Worm (Caenorhabditis elegans) whole organism, late embryonic: ENCODE data around the gene ptrg-1.

Source experiments
- C08G9.2 ChIP-seq: sonication (generic microtip); optimal IDR thresholded peaks from 2 replicates; lab custom pipeline; 2016; ENCODE audit warnings: mild to moderate bottlenecking, missing genetic modification characterization, moderate library complexity, missing compliant biosample characterization
- C38D4.7 ChIP-seq: fragments of 200-800 bp; sonication (Bioruptor generic); optimal IDR thresholded peaks from 2 replicates; lab custom pipeline; 2018; ENCODE audit warnings: mild to moderate bottlenecking, missing genetic modification characterization, moderate library complexity, missing compliant biosample characterization
- K02D7.2 ChIP-seq: sonication (generic microtip); optimal IDR thresholded peaks from 2 replicates; lab custom pipeline; 2017; ENCODE audit warnings: mild to moderate bottlenecking, missing genetic modification characterization, missing compliant biosample characterization
- T23F11.4 ChIP-seq: fragments of 200-800 bp; sonication (Bioruptor generic); optimal IDR thresholded peaks from 2 replicates; lab custom pipeline; 2018; ENCODE audit warnings: mild to moderate bottlenecking, missing genetic modification characterization, missing compliant biosample characterization
- Y22D7AL.16 ChIP-seq: sonication (generic microtip); optimal IDR thresholded peaks from 2 replicates; lab custom pipeline; 2016; ENCODE audit warnings: missing genetic modification characterization, missing compliant biosample characterization
- ceh-18 ChIP-seq: sonication (generic microtip); optimal IDR thresholded peaks from 2 replicates; lab custom pipeline; 2016; ENCODE audit warnings: missing genetic modification characterization, missing compliant biosample characterization
- ceh-19 ChIP-seq: fragments of 200-800 bp; sonication (Bioruptor generic); optimal IDR thresholded peaks from 2 replicates; lab custom pipeline; 2018; ENCODE audit warnings: mild to moderate bottlenecking, missing genetic modification characterization, missing compliant biosample characterization
- ceh-2 ChIP-seq: sonication (generic microtip); optimal IDR thresholded peaks from 2 replicates; lab custom pipeline; 2016; ENCODE audit warnings: missing genotype, missing genetic modification characterization, missing compliant biosample characterization
- ceh-24 ChIP-seq: sonication (generic microtip); optimal IDR thresholded peaks from 2 replicates; lab custom pipeline; 2016; ENCODE audit warnings: mild to moderate bottlenecking, missing genetic modification characterization, missing compliant biosample characterization
- ceh-30 ChIP-seq: fragments of 150-350 bp; optimal IDR thresholded peaks from 2 replicates; lab custom pipeline; 2014; ENCODE audit warnings: missing biosample characterization, missing genetic modification characterization
- ceh-31 ChIP-seq: sonication (generic microtip); optimal IDR thresholded peaks from 2 replicates; lab custom pipeline; 2016; ENCODE audit warnings: missing genetic modification characterization, missing compliant biosample characterization
- ceh-34 ChIP-seq: sonication (generic microtip); optimal IDR thresholded peaks from 2 replicates; lab custom pipeline; 2016; ENCODE audit warnings: mild to moderate bottlenecking, missing genetic modification characterization, missing compliant biosample characterization
- ceh-45 ChIP-seq: fragments of 200-800 bp; sonication (Bioruptor generic); IDR thresholded peaks from 2 replicates; pipeline ENCODE4 v1.3.6; 2022; ENCODE audit warnings: missing genetic modification reagents, missing genetic modification characterization, missing compliant biosample characterization
- ceh-48 ChIP-seq: sonication (generic microtip); optimal IDR thresholded peaks from 2 replicates; lab custom pipeline; 2016; ENCODE audit warnings: missing genetic modification characterization, inconsistent platforms, missing compliant biosample characterization
- che-1 ChIP-seq: sonication (generic microtip); optimal IDR thresholded peaks from 2 replicates; lab custom pipeline; 2016; ENCODE audit warnings: mild to moderate bottlenecking, missing genetic modification characterization, missing compliant biosample characterization
- dmd-4 ChIP-seq: sonication (generic microtip); optimal IDR thresholded peaks from 2 replicates; lab custom pipeline; 2016; ENCODE audit warnings: borderline replicate concordance, missing genetic modification characterization, missing compliant biosample characterization
- dve-1 ChIP-seq: sonication (generic microtip); optimal IDR thresholded peaks from 2 replicates; lab custom pipeline; 2017; ENCODE audit warnings: antibody characterized with exemption, mild to moderate bottlenecking, missing genetic modification characterization, missing compliant biosample characterization
- ets-4 ChIP-seq: sonication (generic microtip); optimal IDR thresholded peaks from 2 replicates; lab custom pipeline; 2016; ENCODE audit warnings: missing genetic modification characterization, missing compliant biosample characterization
- fax-1 ChIP-seq: sonication (generic microtip); optimal IDR thresholded peaks from 2 replicates; lab custom pipeline; 2016; ENCODE audit warnings: missing genotype, missing genetic modification characterization, missing compliant biosample characterization
- fkh-6 ChIP-seq: sonication (generic microtip); optimal IDR thresholded peaks from 2 replicates; lab custom pipeline; 2016; ENCODE audit warnings: missing genetic modification characterization, missing compliant biosample characterization
- hlh-8 ChIP-seq: sonication (generic microtip); optimal IDR thresholded peaks from 2 replicates; lab custom pipeline; 2016; ENCODE audit warnings: missing genotype, missing genetic modification characterization, missing compliant biosample characterization
- lim-6 ChIP-seq: sonication (generic microtip); optimal IDR thresholded peaks from 2 replicates; lab custom pipeline; 2016; ENCODE audit warnings: missing genetic modification characterization, missing compliant biosample characterization
- madf-2 ChIP-seq: sonication (generic microtip); optimal IDR thresholded peaks from 2 replicates; lab custom pipeline; 2017; ENCODE audit warnings: missing genetic modification characterization, missing compliant biosample characterization
- mec-3 ChIP-seq: sonication (generic microtip); optimal IDR thresholded peaks from 2 replicates; lab custom pipeline; 2016; ENCODE audit warnings: borderline replicate concordance, missing genetic modification characterization, missing compliant biosample characterization
- nfya-1 ChIP-seq: sonication (generic microtip); optimal IDR thresholded peaks from 2 replicates; lab custom pipeline; 2017; ENCODE audit warnings: missing genetic modification characterization, mild to moderate bottlenecking, missing compliant biosample characterization, antibody characterized with exemption, moderate library complexity
- pat-9 ChIP-seq: fragments of 200-800 bp; sonication (Bioruptor generic); optimal IDR thresholded peaks from 2 replicates; lab custom pipeline; 2018; ENCODE audit warnings: mild to moderate bottlenecking, missing genetic modification characterization, moderate library complexity, missing compliant biosample characterization
- pha-2 ChIP-seq: sonication (generic microtip); optimal IDR thresholded peaks from 2 replicates; lab custom pipeline; 2017; ENCODE audit warnings: mild to moderate bottlenecking, missing genetic modification characterization, missing compliant biosample characterization
- pha-4 ChIP-seq: fragments of 150-350 bp; optimal IDR thresholded peaks from 2 replicates; lab custom pipeline; 2018; ENCODE audit warnings: missing biosample characterization, missing genetic modification reagents, missing genetic modification characterization
- pros-1 ChIP-seq: fragments of 150-350 bp; optimal IDR thresholded peaks from 2 replicates; lab custom pipeline; 2014; ENCODE audit warnings: missing biosample characterization, missing genetic modification reagents, missing genetic modification characterization
- ref-2 ChIP-seq: sonication (generic microtip); optimal IDR thresholded peaks from 2 replicates; lab custom pipeline; 2016; ENCODE audit warnings: missing genetic modification characterization, missing compliant biosample characterization
- rnt-1 ChIP-seq: sonication (generic microtip); optimal IDR thresholded peaks from 2 replicates; lab custom pipeline; 2016; ENCODE audit warnings: missing genetic modification characterization, missing compliant biosample characterization
- sox-4 ChIP-seq: sonication (generic microtip); optimal IDR thresholded peaks from 2 replicates; lab custom pipeline; 2017; ENCODE audit warnings: mild to moderate bottlenecking, missing genetic modification characterization, inconsistent platforms, missing compliant biosample characterization
- syd-9 ChIP-seq: sonication (generic microtip); optimal IDR thresholded peaks from 2 replicates; lab custom pipeline; 2016; ENCODE audit warnings: mild to moderate bottlenecking, missing genetic modification characterization, moderate library complexity, missing compliant biosample characterization
- tbx-2 ChIP-seq: sonication (generic microtip); optimal IDR thresholded peaks from 2 replicates; lab custom pipeline; 2016; ENCODE audit warnings: missing genetic modification characterization, missing compliant biosample characterization
- tbx-7 ChIP-seq: sonication (generic microtip); optimal IDR thresholded peaks from 2 replicates; lab custom pipeline; 2016; ENCODE audit warnings: missing genotype, missing genetic modification characterization, missing compliant biosample characterization
- ttx-3 ChIP-seq: sonication (generic microtip); optimal IDR thresholded peaks from 2 replicates; lab custom pipeline; 2016; ENCODE audit warnings: missing genetic modification reagents, missing genetic modification characterization, missing compliant biosample characterization
- unc-3 ChIP-seq, 2 experiments: fragments of 200-800 bp in 1 of 2; sonication (Bioruptor generic) in 1 of 2; sonication (generic microtip) in 1 of 2; conservative IDR thresholded peaks in 1 of 2; optimal IDR thresholded peaks in 1 of 2; 2 replicates each; pipeline versions ENCODE4 v1.3.6 to Lab custom; 2016 to 2022; ENCODE audit warnings: missing compliant biosample characterization in 2 of 2, missing genetic modification characterization in 2 of 2, missing genetic modification reagents in 1 of 2
- unc-42 ChIP-seq: sonication (generic microtip); optimal IDR thresholded peaks from 2 replicates; lab custom pipeline; 2016; ENCODE audit warnings: missing genotype, missing genetic modification characterization, missing compliant biosample characterization
- unc-55 ChIP-seq: sonication (generic microtip); optimal IDR thresholded peaks from 2 replicates; lab custom pipeline; 2017; ENCODE audit warnings: missing biosample characterization, missing genetic modification reagents, missing genetic modification characterization
- ztf-16 ChIP-seq: sonication (generic microtip); optimal IDR thresholded peaks from 2 replicates; lab custom pipeline; 2017; ENCODE audit warnings: missing genetic modification characterization, missing compliant biosample characterization

The ptrg-1 gene

DNA sequence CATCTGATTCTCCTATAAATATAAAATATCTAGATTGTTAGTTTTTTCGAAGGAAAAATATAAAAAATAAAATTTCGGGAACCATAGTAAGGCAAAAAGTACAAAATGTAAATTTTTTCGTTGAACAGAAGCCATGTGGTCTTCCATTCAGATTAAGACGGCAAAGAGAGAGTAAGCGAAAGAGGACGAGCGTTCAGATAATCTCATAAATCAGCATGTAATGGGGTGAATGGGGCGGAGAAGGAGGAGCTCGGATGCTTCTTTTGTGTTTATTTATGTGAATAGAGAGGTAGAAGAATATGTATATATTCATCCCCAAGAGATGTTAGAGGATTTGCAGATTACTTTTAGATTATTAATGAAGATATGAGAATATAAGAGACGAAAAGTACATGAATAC, 19.9 kb downstream of the ptrg-1 start, which contains the start of gene pxf-1:
Gene pxf-1, minus strand, starts transcription at position 14 of the 400 bp plus-strand sequence.
- peak; percentile 24 for TF ChIP-seq unc-42
- no peak for TF ChIP-seq ref-2 (tag; lab: Kevin White, UChicago)
- TF ChIP-seq unc-3 (GFP tag; conservative IDR thresholded peaks at IDR 0.05; lab: Robert Waterston, UW) = no peak
- no peak for TF ChIP-seq unc-3 (tag; optimal IDR thresholded peaks at IDR 0.05; lab: Kevin White, UChicago)
- TF ChIP-seq ceh-2 (tag; lab: Kevin White, UChicago) = no peak
- TF ChIP-seq, all 69 proteins: peak for 1

DNA sequence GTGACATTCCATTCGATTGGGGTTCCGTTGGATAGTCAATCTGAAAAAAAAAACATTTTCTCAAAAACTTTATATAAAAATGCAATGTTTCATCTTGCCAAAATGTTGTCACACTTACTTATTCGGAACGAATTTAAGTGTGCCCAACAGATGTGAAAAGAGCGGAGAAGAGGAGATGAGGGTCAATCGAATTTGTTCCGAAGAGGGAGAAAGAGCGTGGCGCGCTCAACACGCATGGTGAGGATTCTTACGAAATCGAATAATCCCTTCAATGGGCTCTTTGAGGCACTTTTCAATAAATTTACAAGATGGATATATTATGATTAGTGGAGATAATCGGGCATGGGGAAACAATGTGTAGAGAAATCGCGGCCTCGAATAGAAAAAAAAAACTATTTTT, 23.4 kb downstream of the ptrg-1 start:
- no peak for TF ChIP-seq ztf-16 (tag; lab: Kevin White, UChicago)
- no peak for TF ChIP-seq ceh-45 (GFP tag; lab: Robert Waterston, UW)
- no peak for TF ChIP-seq madf-2 (tag; lab: Kevin White, UChicago)
- peak; percentile 100 for TF ChIP-seq unc-42
- TF ChIP-seq, all 69 proteins: peak for 1

DNA sequence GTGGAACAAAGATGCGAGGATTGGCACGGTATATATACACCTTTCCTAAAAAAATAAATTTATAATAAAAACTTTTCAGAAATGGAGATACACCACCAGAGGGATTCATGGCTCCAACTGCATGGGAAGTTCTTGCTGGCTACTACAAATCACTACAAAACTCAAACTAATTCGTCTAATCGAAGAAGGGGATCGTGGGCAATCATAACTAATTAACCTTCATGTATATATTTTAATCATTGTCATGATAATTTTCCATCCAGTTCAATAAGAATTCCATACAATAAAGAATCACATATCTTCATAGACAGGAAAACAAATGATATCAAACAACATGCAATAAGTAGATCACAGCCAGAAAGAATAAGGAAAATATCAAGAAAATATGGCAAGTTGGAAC, 30.2 kb downstream of the ptrg-1 start:
- no peak for TF ChIP-seq ceh-18 (tag; lab: Kevin White, UChicago)
- no peak for TF ChIP-seq K02D7.2 (tag; lab: Kevin White, UChicago)
- TF ChIP-seq lim-6 (tag; lab: Kevin White, UChicago) = no peak
- TF ChIP-seq, all 69 proteins: peak for 0

DNA sequence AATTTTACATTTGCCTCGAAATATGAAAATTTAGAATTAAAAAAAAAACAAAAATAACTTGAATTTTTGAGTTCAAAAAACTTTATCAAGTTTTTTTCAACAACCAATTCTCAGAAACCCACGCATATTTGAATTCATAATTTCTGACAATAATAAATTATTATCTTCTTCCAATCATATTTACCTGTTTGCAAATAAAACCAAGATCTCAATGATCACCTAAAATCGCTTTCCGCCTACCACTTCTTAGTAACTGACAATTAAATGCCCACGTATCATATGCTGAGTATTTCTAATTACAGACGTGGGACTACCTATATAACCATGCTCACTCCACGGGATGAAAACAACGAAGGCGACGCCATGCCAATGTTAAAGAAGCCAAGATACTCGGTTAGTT, 32.5 kb downstream of the ptrg-1 start, which contains the start of gene pps-1:
Gene pps-1, plus strand, starts transcription at position 301 of the 400 bp plus-strand sequence.
- TF ChIP-seq sox-4 (no peak), fkh-6 (tag; lab: Kevin White, UChicago) (no peak), ceh-24 (no peak), C08G9.2 (tag; lab: Kevin White, UChicago) (no peak)

DNA sequence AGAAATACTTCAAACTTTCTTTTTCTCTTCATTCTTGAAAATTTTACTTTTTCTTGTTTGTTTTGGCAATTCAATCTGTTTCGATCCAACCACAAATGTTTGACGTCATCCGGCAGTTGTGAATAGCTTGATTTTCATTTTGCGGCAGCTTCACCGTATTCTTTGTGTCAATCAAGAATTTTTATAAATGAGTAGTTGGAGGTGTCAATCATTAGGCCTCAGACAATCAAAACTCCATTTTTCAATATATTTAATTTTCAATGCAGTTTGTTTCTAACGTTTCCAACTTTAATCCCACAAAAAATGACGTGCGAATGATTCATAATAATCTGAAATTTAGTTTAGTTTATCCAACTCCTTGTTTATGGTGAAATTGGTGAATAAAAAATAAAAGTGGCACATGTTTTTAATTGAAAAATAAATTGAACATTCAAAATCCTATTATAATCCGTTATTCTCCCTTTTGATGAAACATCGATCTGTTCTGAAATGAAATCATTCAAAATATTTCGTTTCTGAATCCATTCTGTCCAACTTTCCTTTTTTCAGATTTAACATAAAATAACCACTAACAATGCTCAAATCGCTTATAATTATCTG, 36.7 kb downstream of the ptrg-1 start, which contains the start of gene ttr-53:
Gene ttr-53, plus strand, starts transcription at position 550 of the 600 bp plus-strand sequence.
- no peak for TF ChIP-seq unc-42
- no peak for TF ChIP-seq dve-1 (tag; lab: Kevin White, UChicago)
- TF ChIP-seq ceh-24 = no peak
- no peak for TF ChIP-seq hlh-8 (tag; lab: Kevin White, UChicago)
- no peak for TF ChIP-seq ceh-31 (tag; lab: Kevin White, UChicago)
- TF ChIP-seq ceh-48 (tag; lab: Kevin White, UChicago) = no peak
- no peak for TF ChIP-seq dmd-4 (tag; lab: Kevin White, UChicago)
- TF ChIP-seq syd-9 (tag; lab: Kevin White, UChicago) = no peak
- TF ChIP-seq K02D7.2 (tag; lab: Kevin White, UChicago) = no peak
- TF ChIP-seq pat-9 (tag; lab: Kevin White, UChicago) = no peak
- TF ChIP-seq pha-2 (tag; lab: Kevin White, UChicago) = no peak
- no peak for TF ChIP-seq che-1 (tag; lab: Kevin White, UChicago)

DNA sequence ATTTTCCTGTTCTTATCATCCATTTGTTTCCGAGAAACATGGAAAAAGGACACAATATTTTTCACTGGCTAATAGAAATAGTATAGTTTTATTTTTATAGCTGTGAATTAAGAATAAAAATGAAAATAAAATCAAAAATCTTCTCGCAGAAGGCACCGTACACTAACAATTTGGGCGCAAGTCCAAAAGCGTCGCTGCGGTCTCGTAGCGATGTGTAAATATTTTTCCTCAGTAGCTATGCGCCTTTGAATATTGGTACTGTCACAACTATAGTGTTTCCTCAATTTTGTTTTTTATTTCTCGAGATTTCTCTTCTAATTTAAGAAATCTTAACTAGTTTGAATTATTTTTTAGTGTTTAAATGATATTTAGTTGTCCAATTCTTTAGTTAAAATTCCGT, 37.2 kb downstream of the ptrg-1 start:
- TF ChIP-seq rnt-1 (tag; lab: Kevin White, UChicago) = no peak
- TF ChIP-seq fax-1 (tag; lab: Kevin White, UChicago) = no peak
- TF ChIP-seq ets-4 (tag; lab: Kevin White, UChicago) = no peak
- TF ChIP-seq pros-1 = no peak
- TF ChIP-seq tbx-7 (tag; lab: Kevin White, UChicago) = no peak
- TF ChIP-seq T23F11.4 = no peak
- TF ChIP-seq madf-2 (tag; lab: Kevin White, UChicago) = no peak
- TF ChIP-seq pha-4 (tag; lab: Kevin White, UChicago) = no peak
- TF ChIP-seq nfya-1 (tag; lab: Kevin White, UChicago) = no peak
- no peak for TF ChIP-seq ceh-34
- TF ChIP-seq ttx-3 (tag; lab: Kevin White, UChicago) = no peak
- no peak for TF ChIP-seq mec-3 (tag; lab: Kevin White, UChicago)
- no peak for TF ChIP-seq ceh-19 (GFP tag; lab: Kevin White, UChicago)
- no peak for TF ChIP-seq Y22D7AL.16 (tag; lab: Kevin White, UChicago)
- TF ChIP-seq ceh-2 (tag; lab: Kevin White, UChicago) = no peak
- no peak for TF ChIP-seq C38D4.7
- no peak for TF ChIP-seq unc-55
- no peak for TF ChIP-seq ceh-30 (tag; lab: Kevin White, UChicago)
- no peak for TF ChIP-seq tbx-2 (tag; lab: Kevin White, UChicago)
